Worm (Caenorhabditis elegans) whole organism, L1 larva: ENCODE results near the gene unc-83.

Experiments used
- C04F5.9 ChIP-seq: sonication (generic microtip); optimal IDR thresholded peaks from 2 replicates; lab custom pipeline; 2016; ENCODE audit warnings: missing genetic modification characterization, missing compliant biosample characterization
- C34B4.2 ChIP-seq: sonication (generic microtip); optimal IDR thresholded peaks from 2 replicates; lab custom pipeline; 2017; ENCODE audit warnings: mild to moderate bottlenecking, missing genetic modification characterization, missing compliant biosample characterization
- aha-1 ChIP-seq: fragments of 150-350 bp; optimal IDR thresholded peaks from 2 replicates; lab custom pipeline; 2014; ENCODE audit warnings: missing biosample characterization, missing genetic modification characterization
- ama-1 ChIP-seq: fragments of 150-350 bp; optimal IDR thresholded peaks from 2 replicates; lab custom pipeline; 2014
- blmp-1 ChIP-seq: fragments of 150-350 bp; optimal IDR thresholded peaks from 2 replicates; lab custom pipeline; 2014; ENCODE audit warnings: missing biosample characterization, missing genetic modification characterization
- ceh-90 ChIP-seq: sonication (generic microtip); optimal IDR thresholded peaks from 2 replicates; lab custom pipeline; 2016; ENCODE audit warnings: missing genetic modification characterization, missing compliant biosample characterization
- dpl-1 ChIP-seq, 3 experiments: fragments of 150-350 bp in 2 of 3; sonication (generic microtip) in 1 of 3; optimal IDR thresholded peaks; 2 replicates each; lab custom pipeline; 2014 to 2017; ENCODE audit warnings: missing biosample characterization in 3 of 3, missing genetic modification characterization in 3 of 3, missing genetic modification reagents in 3 of 3
- dsc-1 ChIP-seq: sonication (generic microtip); optimal IDR thresholded peaks from 2 replicates; lab custom pipeline; 2016; ENCODE audit warnings: mild to moderate bottlenecking, missing genetic modification characterization, missing compliant biosample characterization
- efl-3 ChIP-seq: fragments of 200-800 bp; sonication (Bioruptor generic); optimal IDR thresholded peaks from 2 replicates; lab custom pipeline; 2018; ENCODE audit warnings: mild to moderate bottlenecking, missing genetic modification characterization, missing compliant biosample characterization
- egl-13 ChIP-seq: sonication (generic microtip); optimal IDR thresholded peaks from 2 replicates; lab custom pipeline; 2016; ENCODE audit warnings: missing genotype, missing genetic modification reagents, missing genetic modification characterization, missing compliant biosample characterization
- elt-2 ChIP-seq: sonication (generic microtip); optimal IDR thresholded peaks from 2 replicates; lab custom pipeline; 2016; ENCODE audit warnings: missing genetic modification characterization, mild to moderate bottlenecking, inconsistent platforms, missing compliant biosample characterization, missing genetic modification reagents
- fkh-4 ChIP-seq: sonication (generic microtip); optimal IDR thresholded peaks from 2 replicates; lab custom pipeline; 2016; ENCODE audit warnings: missing compliant biosample characterization, missing genetic modification characterization, borderline replicate concordance
- grh-1 ChIP-seq: fragments of 200-800 bp; sonication (Bioruptor generic); IDR thresholded peaks from 2 replicates; pipeline ENCODE4 v1.3.6; 2022; ENCODE audit warnings: missing genetic modification reagents, missing genetic modification characterization, missing compliant biosample characterization
- hlh-17 ChIP-seq: fragments of 200-800 bp; sonication (Bioruptor generic); optimal IDR thresholded peaks from 2 replicates; lab custom pipeline; 2018; ENCODE audit warnings: missing genetic modification characterization, mild to moderate bottlenecking, missing compliant biosample characterization, moderate library complexity, borderline replicate concordance
- irx-1 ChIP-seq: sonication (generic microtip); optimal IDR thresholded peaks from 2 replicates; lab custom pipeline; 2016; ENCODE audit warnings: missing genetic modification characterization, missing compliant biosample characterization
- lin-13 ChIP-seq: fragments of 150-350 bp; optimal IDR thresholded peaks from 2 replicates; lab custom pipeline; 2014; ENCODE audit warnings: missing biosample characterization, missing genetic modification reagents, missing genetic modification characterization
- lin-35 ChIP-seq, 2 experiments: fragments of 150-350 bp; optimal IDR thresholded peaks; 2 replicates each; lab custom pipeline; 2014; ENCODE audit warnings: missing biosample characterization in 2 of 2, missing genetic modification characterization in 2 of 2, missing genetic modification reagents in 2 of 2
- lin-39 ChIP-seq: fragments of 150-350 bp; optimal IDR thresholded peaks from 2 replicates; lab custom pipeline; 2014; ENCODE audit warnings: missing biosample characterization, missing genetic modification reagents, missing genetic modification characterization
- lir-3 ChIP-seq: sonication (generic microtip); optimal IDR thresholded peaks from 2 replicates; lab custom pipeline; 2016; ENCODE audit warnings: mild to moderate bottlenecking, missing genetic modification characterization, moderate library complexity, missing compliant biosample characterization; ENCODE audit not compliant: poor library complexity
- mep-1 ChIP-seq: fragments of 150-350 bp; optimal IDR thresholded peaks from 2 replicates; lab custom pipeline; 2014; ENCODE audit warnings: missing biosample characterization, missing genetic modification characterization
- nhr-11 ChIP-seq: fragments of 150-350 bp; optimal IDR thresholded peaks from 2 replicates; lab custom pipeline; 2014; ENCODE audit warnings: missing biosample characterization, missing genetic modification characterization
- nhr-12 ChIP-seq: sonication (generic microtip); optimal IDR thresholded peaks from 2 replicates; lab custom pipeline; 2017; ENCODE audit warnings: missing biosample characterization, missing genetic modification characterization
- nhr-20 ChIP-seq: sonication (generic microtip); optimal IDR thresholded peaks from 2 replicates; lab custom pipeline; 2016; ENCODE audit warnings: mild to moderate bottlenecking, missing genetic modification characterization, missing compliant biosample characterization
- nhr-28 ChIP-seq: fragments of 150-350 bp; optimal IDR thresholded peaks from 2 replicates; lab custom pipeline; 2014; ENCODE audit warnings: missing biosample characterization, missing genetic modification characterization
- nhr-71 ChIP-seq: sonication (generic microtip); optimal IDR thresholded peaks from 2 replicates; lab custom pipeline; 2016; ENCODE audit warnings: mild to moderate bottlenecking, missing genetic modification characterization, moderate library complexity, missing compliant biosample characterization
- nhr-84 ChIP-seq: sonication (generic microtip); optimal IDR thresholded peaks from 2 replicates; lab custom pipeline; 2017; ENCODE audit warnings: missing biosample characterization, missing genetic modification characterization
- pqm-1 ChIP-seq: sonication (generic microtip); optimal IDR thresholded peaks from 3 replicates; lab custom pipeline; 2017; ENCODE audit warnings: missing biosample characterization, missing genetic modification characterization
- rnt-1 ChIP-seq: sonication (generic microtip); optimal IDR thresholded peaks from 2 replicates; lab custom pipeline; 2016; ENCODE audit warnings: mild to moderate bottlenecking, missing genetic modification characterization, moderate library complexity, missing compliant biosample characterization
- skn-1 ChIP-seq: fragments of 150-350 bp; optimal IDR thresholded peaks from 2 replicates; lab custom pipeline; 2014; ENCODE audit warnings: missing biosample characterization, missing genetic modification characterization
- sptf-1 ChIP-seq: fragments of 150-350 bp; optimal IDR thresholded peaks from 2 replicates; lab custom pipeline; 2014; ENCODE audit warnings: missing biosample characterization, missing genetic modification characterization
- swsn-7 ChIP-seq: sonication (generic microtip); optimal IDR thresholded peaks from 2 replicates; lab custom pipeline; 2016; ENCODE audit warnings: missing genetic modification characterization, missing compliant biosample characterization
- tbx-2 ChIP-seq: sonication (generic microtip); optimal IDR thresholded peaks from 2 replicates; lab custom pipeline; 2016; ENCODE audit warnings: missing genetic modification characterization, missing compliant biosample characterization
- unc-130 ChIP-seq: fragments of 150-350 bp; optimal IDR thresholded peaks from 2 replicates; lab custom pipeline; 2017; ENCODE audit warnings: missing biosample characterization, missing genetic modification characterization, inconsistent platforms
- unc-30 ChIP-seq: sonication (generic microtip); optimal IDR thresholded peaks from 2 replicates; lab custom pipeline; 2017; ENCODE audit warnings: missing biosample characterization, missing genetic modification characterization
- vab-15 ChIP-seq: sonication (generic microtip); optimal IDR thresholded peaks from 2 replicates; lab custom pipeline; 2017; ENCODE audit warnings: missing genotype, mild to moderate bottlenecking, missing genetic modification characterization, missing compliant biosample characterization
- xbp-1 ChIP-seq: sonication (generic microtip); optimal IDR thresholded peaks from 2 replicates; lab custom pipeline; 2016; ENCODE audit warnings: missing genetic modification characterization, missing compliant biosample characterization
- zag-1 ChIP-seq: fragments of 150-350 bp; optimal IDR thresholded peaks from 2 replicates; lab custom pipeline; 2014; ENCODE audit warnings: missing biosample characterization, missing genetic modification characterization
- zip-4 ChIP-seq: fragments of 200-800 bp; sonication (Bioruptor generic); optimal IDR thresholded peaks from 2 replicates; lab custom pipeline; 2018; ENCODE audit warnings: mild to moderate bottlenecking, missing genetic modification characterization, moderate library complexity, missing compliant biosample characterization

Gene unc-83

DNA sequence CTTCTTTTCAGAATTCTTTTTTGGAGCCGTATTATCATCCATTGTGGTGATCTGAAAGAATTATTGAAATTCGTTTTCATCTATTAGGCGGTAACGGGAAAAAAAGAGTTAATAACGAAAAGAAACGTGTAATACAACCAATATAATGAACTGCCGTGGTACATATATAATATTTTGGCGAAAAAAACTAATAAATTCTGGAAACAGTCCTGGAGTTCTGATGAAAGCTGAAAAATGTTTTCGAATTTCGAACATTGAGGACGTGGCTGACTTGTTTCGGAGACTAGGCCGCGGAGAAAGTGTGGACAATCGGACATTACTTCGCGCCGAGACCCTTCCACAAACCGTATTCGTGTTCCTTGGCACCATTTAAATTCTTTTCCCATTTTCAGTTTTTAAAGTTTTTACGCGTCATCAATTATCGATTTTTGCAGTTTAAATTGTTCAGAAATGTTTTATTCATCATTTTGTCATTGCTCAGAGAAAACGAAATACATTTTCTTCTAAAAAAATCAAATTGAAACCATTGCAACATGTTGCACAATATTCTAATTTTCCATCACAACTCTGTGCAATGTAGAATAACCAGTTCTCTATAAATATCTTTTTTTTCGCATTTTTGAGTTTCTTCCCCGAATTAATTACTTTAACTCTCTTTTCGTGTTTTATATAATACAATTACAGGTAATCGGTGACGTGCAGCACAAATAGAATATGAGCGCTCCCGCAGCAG, 31.3 kb upstream of the unc-83 start, which contains the start of the genes gad-1 and erfa-1 (continued):
- TF ChIP-seq nhr-20 (peak; percentile 68), nhr-12 (tag; lab: Kevin White, UChicago) (no peak), ama-1 (lab: Kevin White, UChicago) (no peak), zip-4 (GFP tag; lab: Kevin White, UChicago) (no peak), sptf-1 (tag; lab: Kevin White, UChicago) (no peak), vab-15 (tag; lab: Kevin White, UChicago) (no peak), zag-1 (no peak), lin-13 (GFP tag; lab: Kevin White, UChicago) (peak; percentile 30), dpl-1 (GFP tag; optimal IDR thresholded peaks at IDR 0.05; lab: Kevin White, UChicago) (peak; percentile 61 to 71 (median 62)), lin-39 (tag; lab: Kevin White, UChicago) (no peak), aha-1 (no peak), grh-1 (GFP tag; lab: Robert Waterston, UW) (no peak), unc-30 (tag; lab: Kevin White, UChicago) (no peak), blmp-1 (tag; lab: Kevin White, UChicago) (peak; percentile 47), xbp-1 (tag; lab: Kevin White, UChicago) (peak; percentile 38), nhr-71 (tag; lab: Kevin White, UChicago) (peak; percentile 72), C34B4.2 (no peak), nhr-28 (tag; lab: Kevin White, UChicago) (no peak), rnt-1 (peak; percentile 87), C04F5.9 (tag; lab: Kevin White, UChicago) (no peak), lin-35 (GFP tag; optimal IDR thresholded peaks at IDR 0.05; lab: Kevin White, UChicago) (peak; percentile 74 to 82), lir-3 (tag; lab: Kevin White, UChicago) (peak; percentile 69), skn-1 (tag; lab: Kevin White, UChicago) (peak; percentile 66), fkh-4 (tag; lab: Kevin White, UChicago) (no peak), efl-3 (GFP tag; lab: Kevin White, UChicago) (no peak), mep-1 (peak; percentile 70), dsc-1 (tag; lab: Kevin White, UChicago) (no peak), nhr-84 (tag; lab: Kevin White, UChicago) (no peak), ceh-90 (tag; lab: Kevin White, UChicago) (peak; percentile 76), tbx-2 (peak; percentile 58), egl-13 (tag; lab: Kevin White, UChicago) (no peak), irx-1 (peak; percentile 29), nhr-11 (no peak), pqm-1 (tag; lab: Kevin White, UChicago) (no peak)

DNA sequence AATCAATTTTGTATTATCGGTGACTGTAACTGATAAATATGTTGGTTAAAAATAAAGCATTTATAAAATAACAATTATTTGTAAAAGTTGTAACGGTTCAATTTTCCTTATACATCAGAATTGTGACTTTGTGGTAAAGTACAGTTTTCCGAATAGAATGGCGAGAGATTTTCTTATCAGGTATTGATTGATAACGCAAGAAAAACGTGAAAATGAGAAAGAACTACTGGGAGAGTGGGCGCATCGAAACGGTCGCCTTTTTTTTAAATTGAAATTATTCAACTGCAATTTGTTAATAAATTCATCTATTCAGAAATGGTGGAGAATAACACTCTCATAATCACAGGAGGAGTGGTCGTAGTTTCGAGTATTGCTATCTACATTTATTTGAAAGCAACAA, 28.5 kb upstream of the unc-83 start, which contains the start of gene hpo-19:
Gene hpo-19 (plus strand): TSS at position 314 of the 400 bp plus-strand sequence.
- no peak for TF ChIP-seq swsn-7
- TF ChIP-seq elt-2 (tag; lab: Kevin White, UChicago), result peak; percentile 19
- TF ChIP-seq, all 84 proteins: peak for 1

DNA sequence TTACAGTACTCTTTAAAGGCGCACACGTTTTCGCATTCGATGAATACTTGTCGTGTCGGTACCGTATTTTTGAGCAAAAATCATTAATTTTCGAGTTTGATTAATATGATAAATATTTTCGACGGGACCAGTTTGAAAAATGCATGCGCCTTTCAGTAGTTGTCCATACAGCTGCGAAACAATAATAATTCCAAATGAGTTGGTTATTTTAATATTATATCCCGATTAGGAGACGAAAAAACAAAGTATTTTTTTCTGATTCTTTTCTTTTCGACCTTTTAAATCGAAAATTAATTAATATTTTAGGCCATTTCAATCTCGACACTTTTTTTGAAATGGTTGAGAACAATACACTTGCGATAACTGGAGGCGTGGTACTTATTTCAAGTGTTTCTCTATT, 26.3 kb upstream of the unc-83 start, which contains the start of gene T05H4.4:
Gene T05H4.4 (plus strand): TSS at position 301 of the 400 bp plus-strand sequence.
- TF ChIP-seq lir-3 (tag; lab: Kevin White, UChicago) (no peak), unc-130 (tag; lab: Kevin White, UChicago) (no peak), hlh-17 (GFP tag; lab: Kevin White, UChicago) (no peak)
